Worm (Caenorhabditis elegans): ENCODE results near the gene F07B10.7.

- TF ChIP-seq nhr-90 (tag; optimal IDR thresholded peaks at IDR 0.05) (no peak), athp-1 (tag; optimal IDR thresholded peaks at IDR 0.05) (no peak), F10E7.11 (tag; optimal IDR thresholded peaks at IDR 0.05) (no peak), F55B11.4 (tag; optimal IDR thresholded peaks at IDR 0.05; ENCODE audit: borderline replicate concordance, insufficient read depth) (no peak), unc-62 (GFP tag; optimal IDR thresholded peaks at IDR 0.05) (no peak), bed-1 (GFP tag; IDR thresholded peaks at IDR 0.05) (no peak), him-1 (tag; optimal IDR thresholded peaks at IDR 0.05) (no peak), hmg-20 (GFP tag; IDR thresholded peaks at IDR 0.05) (no peak), madf-6 (GFP tag; IDR thresholded peaks at IDR 0.05) (no peak), hsf-1 (GFP tag; IDR thresholded peaks at IDR 0.05) (no peak)
Observed at ce11 chrV:11298632-11299031, 38.1 kb upstream of the F07B10.7 start, which contains the start of gene T03F7.5.
